Worm (Caenorhabditis elegans) whole organism, L4 larva: ENCODE data around the gene slc-25A21.

Experiments
- F10B5.3 ChIP-seq: sonication (generic microtip); optimal IDR thresholded peaks from 2 replicates; lab custom pipeline; 2016; ENCODE audit warnings: mild to moderate bottlenecking, missing genetic modification characterization, missing compliant biosample characterization
- F26F4.8 ChIP-seq: fragments of 200-800 bp; sonication (Bioruptor generic); conservative IDR thresholded peaks from 2 replicates; pipeline ENCODE4 v1.3.6; 2022; ENCODE audit warnings: missing genetic modification characterization, missing compliant biosample characterization
- ZK546.5 ChIP-seq, 2 experiments: sonication (generic microtip); optimal IDR thresholded peaks; 2 replicates each; lab custom pipeline; 2017; ENCODE audit warnings: missing biosample characterization in 2 of 2, missing genetic modification characterization in 2 of 2
- lsy-2 ChIP-seq, 2 experiments: fragments of 150-350 bp in 1 of 2; sonication (generic microtip) in 1 of 2; optimal IDR thresholded peaks; 2 replicates each; lab custom pipeline; 2014 to 2017; ENCODE audit warnings: missing biosample characterization in 2 of 2, missing genetic modification characterization in 2 of 2
- snpc-4 ChIP-seq: fragments of 150-350 bp; optimal IDR thresholded peaks from 2 replicates; lab custom pipeline; 2014; ENCODE audit warnings: missing biosample characterization, missing genetic modification characterization

DNA sequence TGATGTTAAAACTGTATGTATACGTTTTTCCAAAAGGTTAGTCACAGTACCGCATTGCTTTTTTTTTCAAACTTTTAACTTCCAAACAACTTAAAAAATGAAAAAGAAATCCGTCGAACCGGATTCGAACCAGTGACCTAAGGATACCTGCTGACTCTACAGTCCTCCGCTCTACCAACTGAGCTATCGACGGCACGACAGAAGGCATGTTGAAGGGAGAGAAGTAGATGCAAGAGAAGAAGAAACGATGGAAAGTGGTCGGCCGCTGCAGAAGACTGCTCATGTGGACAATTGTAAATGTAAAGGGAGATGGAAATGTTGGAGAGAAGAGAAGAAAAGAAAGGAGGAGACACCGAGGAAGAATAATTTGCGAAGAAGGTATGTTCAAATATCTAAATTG lies 20.0 kb downstream of the slc-25A21 start:
- TF ChIP-seq ZK546.5 (tag; optimal IDR thresholded peaks at IDR 0.05; lab: Kevin White, UChicago) (no peak), F10B5.3 (tag; lab: Kevin White, UChicago) (peak; percentile 87), F26F4.8 (peak; percentile 91), lsy-2 (tag; optimal IDR thresholded peaks at IDR 0.05; lab: Kevin White, UChicago) (peak; percentile 71 to 80), snpc-4 (tag; lab: Kevin White, UChicago) (peak; percentile 31)
